Fruit fly (Drosophila melanogaster): ENCODE results near the gene CG32235.

DNA sequence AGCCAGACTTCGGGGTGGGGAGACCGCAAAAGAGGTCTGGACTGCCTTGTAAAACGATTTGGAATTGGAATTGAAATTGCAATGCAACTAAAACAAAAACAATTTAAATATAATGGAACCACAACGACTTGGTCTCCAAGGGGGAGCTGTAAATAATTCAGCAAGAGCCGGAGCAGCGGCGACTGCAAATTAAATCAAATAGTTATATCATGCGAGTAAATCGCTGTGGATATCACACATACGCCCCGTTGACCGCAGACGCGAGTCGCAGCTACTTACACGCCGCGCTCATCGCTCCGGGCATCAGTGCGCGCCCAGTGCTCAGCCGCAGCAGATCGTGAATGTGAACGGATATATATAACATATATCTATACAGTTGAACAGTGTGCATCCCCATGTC is 49.8 kb upstream of the CG32235 start, which contains the start of gene Rh50:
- TF ChIP-seq h (optimal IDR thresholded peaks at IDR 0.05) = no peak
- TF ChIP-seq psq (optimal IDR thresholded peaks at IDR 0.05) = no peak
- TF ChIP-seq insv (optimal IDR thresholded peaks at IDR 0.05) = no peak
- TF ChIP-seq Sin3A (optimal IDR thresholded peaks at IDR 0.05) = no peak
- TF ChIP-seq Myc (optimal IDR thresholded peaks at IDR 0.05) = no peak
- TF ChIP-seq ttk (optimal IDR thresholded peaks at IDR 0.05) = no peak

All from Kc167 (cell line).